Fruit fly (Drosophila melanogaster): Measurements from ENCODE around the gene CG3819.
A peak's percentile ranks its signal among the peaks of the same experiment; 100 is the strongest.

DNA sequence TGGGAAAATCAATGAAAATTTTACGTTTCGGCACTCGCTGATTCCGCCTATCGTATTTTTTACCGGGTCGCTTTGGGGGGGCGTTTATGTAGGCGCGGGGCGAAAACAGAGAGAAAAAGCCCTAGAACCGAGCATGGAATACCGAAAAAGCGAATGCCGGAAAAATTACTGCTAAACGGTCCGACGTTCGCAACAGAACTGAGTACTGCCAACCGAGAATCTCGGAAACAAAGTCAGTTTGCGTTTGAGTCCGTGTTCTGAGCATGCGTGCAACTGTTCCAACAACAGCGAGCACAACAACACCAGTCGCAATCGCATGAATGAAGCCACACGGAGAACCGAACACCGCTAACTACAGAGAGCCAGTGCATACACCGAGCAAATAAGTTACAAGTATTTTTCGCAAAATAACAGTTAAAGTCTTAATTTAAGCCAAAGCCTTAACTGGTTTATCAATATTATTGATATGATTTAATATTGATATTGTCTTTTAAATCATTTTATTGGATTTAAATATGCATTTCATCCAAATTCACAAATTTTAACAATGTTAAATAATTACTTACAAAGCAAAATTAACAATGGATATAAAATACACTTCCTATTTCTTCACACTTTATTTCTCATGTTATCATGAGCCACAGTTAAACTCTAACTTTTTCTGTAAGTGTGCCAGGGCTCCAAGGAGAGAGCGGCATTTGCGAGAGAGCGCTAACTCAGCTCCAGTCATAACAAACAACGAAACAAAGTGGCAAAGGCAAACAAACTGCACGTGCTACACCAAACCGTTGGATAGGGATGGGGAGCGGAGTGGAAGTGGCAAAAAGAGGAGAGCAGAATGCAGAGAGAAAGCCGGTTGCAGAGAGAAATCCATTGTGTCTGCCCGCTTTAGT lies 31.4 kb downstream of the CG3819 start, which contains the start of gene CG3961:
- peak; percentile 93 for TF ChIP-seq CG3838 (GFP tag; optimal IDR thresholded peaks at IDR 0.05)
- peak; percentile 93 for TF ChIP-seq CG18599 (GFP tag; optimal IDR thresholded peaks at IDR 0.05)
- peak; percentile 95 for TF ChIP-seq CG6854 (GFP tag; optimal IDR thresholded peaks at IDR 0.05)
- TF ChIP-seq CG10431 (GFP tag; optimal IDR thresholded peaks at IDR 0.05) = peak; percentile 93
- TF ChIP-seq Kr (GFP tag; optimal IDR thresholded peaks at IDR 0.05) = peak; percentile 19
- peak; percentile 40 for TF ChIP-seq Adf1 (GFP tag; IDR thresholded peaks at IDR 0.05)
- no peak for TF ChIP-seq inv (GFP tag; IDR thresholded peaks at IDR 0.05; ENCODE audit: partially characterized antibody)
- TF ChIP-seq aop (GFP tag; IDR thresholded peaks at IDR 0.05) = no peak
- TF ChIP-seq bigmax (GFP tag; optimal IDR thresholded peaks at IDR 0.05) = no peak

Measured in whole organism, embryonic.